Fruit fly (Drosophila melanogaster) whole organism, embryonic: ENCODE measurements around the gene CG15916.

Source experiments
- Abd-B ChIP-seq: fragments of 200-800 bp; sonication (Bioruptor generic); optimal IDR thresholded peaks from 2 replicates; lab custom pipeline; 2018; ENCODE audit warnings: missing biosample characterization, mild to moderate bottlenecking, missing genetic modification characterization, moderate library complexity
- CG10979 ChIP-seq: fragments of 200-800 bp; sonication (Bioruptor generic); optimal IDR thresholded peaks from 2 replicates; lab custom pipeline; 2018; ENCODE audit warnings: missing biosample characterization, mild to moderate bottlenecking, missing genetic modification characterization, moderate library complexity
- CG11456 ChIP-seq: fragments of 200-800 bp; sonication (Bioruptor generic); IDR thresholded peaks from 3 replicates; pipeline ENCODE4 v1.3.6; 2022; ENCODE audit warnings: missing biosample characterization, missing genetic modification characterization
- CG11504 ChIP-seq: fragments of 200-800 bp; sonication (Bioruptor generic); optimal IDR thresholded peaks from 3 replicates; lab custom pipeline; 2019; ENCODE audit warnings: missing biosample characterization, mild to moderate bottlenecking, missing genetic modification characterization, moderate library complexity
- CG12071 ChIP-seq: fragments of 200-800 bp; sonication (Bioruptor generic); optimal IDR thresholded peaks from 3 replicates; lab custom pipeline; 2018; ENCODE audit warnings: missing biosample characterization, mild to moderate bottlenecking, missing genetic modification characterization
- CG12219 ChIP-seq: fragments of 200-800 bp; sonication (Bioruptor generic); optimal IDR thresholded peaks from 3 replicates; lab custom pipeline; 2018; ENCODE audit warnings: missing biosample characterization, mild to moderate bottlenecking, missing genetic modification characterization
- CG13624 ChIP-seq: fragments of 200-800 bp; sonication (Bioruptor generic); optimal IDR thresholded peaks from 2 replicates; lab custom pipeline; 2016; ENCODE audit warnings: missing biosample characterization, missing genetic modification characterization
- CG14014 ChIP-seq: fragments of 200-800 bp; sonication (Bioruptor generic); IDR thresholded peaks from 2 replicates; pipeline ENCODE4 v1.3.6; 2022; ENCODE audit warnings: missing biosample characterization, missing genetic modification characterization
- CG14667 ChIP-seq: fragments of 200-800 bp; sonication (Bioruptor generic); IDR thresholded peaks from 2 replicates; pipeline ENCODE4 v1.3.6; 2022; ENCODE audit warnings: missing biosample characterization, missing genetic modification characterization
- CG1647 ChIP-seq: fragments of 200-800 bp; sonication (Bioruptor generic); optimal IDR thresholded peaks from 3 replicates; lab custom pipeline; 2016; ENCODE audit warnings: missing biosample characterization, missing genetic modification characterization
- CG16779 ChIP-seq: fragments of 200-800 bp; sonication (Bioruptor generic); IDR thresholded peaks from 2 replicates; pipeline ENCODE4 v1.3.6; 2022; ENCODE audit warnings: missing biosample characterization, missing genetic modification characterization
- CG16813 ChIP-seq: fragments of 200-800 bp; sonication (Bioruptor generic); IDR thresholded peaks from 3 replicates; pipeline ENCODE4 v1.3.6; 2022; ENCODE audit warnings: missing biosample characterization, missing genetic modification characterization; ENCODE audit not compliant: partially characterized antibody
- CG17328 ChIP-seq: fragments of 200-800 bp; sonication (Bioruptor generic); IDR thresholded peaks from 2 replicates; pipeline ENCODE4 v1.3.6; 2022; ENCODE audit warnings: missing biosample characterization, missing genetic modification characterization
- CG17829 ChIP-seq: fragments of 200-800 bp; optimal IDR thresholded peaks from 2 replicates; lab custom pipeline; 2019; ENCODE audit warnings: missing biosample characterization, mild to moderate bottlenecking, missing genetic modification characterization, moderate library complexity
- CG18011 ChIP-seq: fragments of 200-800 bp; sonication (Bioruptor generic); optimal IDR thresholded peaks from 2 replicates; lab custom pipeline; 2017; ENCODE audit warnings: missing biosample characterization, missing genetic modification characterization, mild to moderate bottlenecking, moderate library complexity, missing genotype
- CG18262 ChIP-seq: fragments of 200-800 bp; optimal IDR thresholded peaks from 3 replicates; lab custom pipeline; 2019; ENCODE audit warnings: missing biosample characterization, mild to moderate bottlenecking, missing genetic modification characterization, moderate library complexity
- CG1832 ChIP-seq: fragments of 200-800 bp; sonication (Bioruptor generic); optimal IDR thresholded peaks from 2 replicates; lab custom pipeline; 2017; ENCODE audit warnings: missing biosample characterization, mild to moderate bottlenecking, missing genetic modification characterization, inconsistent platforms
- CG18599 ChIP-seq: fragments of 200-800 bp; sonication (Bioruptor generic); optimal IDR thresholded peaks from 3 replicates; lab custom pipeline; 2017; ENCODE audit warnings: missing biosample characterization, missing genetic modification characterization, mild to moderate bottlenecking, moderate library complexity, missing genetic modification reagents
- CG2889 ChIP-seq: fragments of 200-800 bp; sonication (Bioruptor generic); IDR thresholded peaks from 3 replicates; pipeline ENCODE4 v1.3.6; 2022; ENCODE audit warnings: missing biosample characterization, missing genetic modification characterization
- CG32532 ChIP-seq: fragments of 200-800 bp; sonication (Bioruptor generic); IDR thresholded peaks from 2 replicates; pipeline ENCODE4 v1.3.6; 2022; ENCODE audit warnings: missing biosample characterization, missing genetic modification characterization
- CG6683 ChIP-seq: fragments of 200-800 bp; sonication (Bioruptor generic); optimal IDR thresholded peaks from 2 replicates; lab custom pipeline; 2017; ENCODE audit warnings: missing biosample characterization, mild to moderate bottlenecking, missing genetic modification characterization, missing genetic modification reagents
- CG6854 ChIP-seq: fragments of 200-800 bp; sonication (Bioruptor generic); optimal IDR thresholded peaks from 3 replicates; lab custom pipeline; 2017; ENCODE audit warnings: missing biosample characterization, mild to moderate bottlenecking, missing genetic modification characterization
- CG8765 ChIP-seq: fragments of 200-800 bp; sonication (Bioruptor generic); IDR thresholded peaks from 2 replicates; pipeline ENCODE4 v1.3.6; 2022; ENCODE audit warnings: missing biosample characterization, missing genetic modification characterization
- CHES-1-like ChIP-seq: fragments of 200-800 bp; sonication (Bioruptor generic); optimal IDR thresholded peaks from 2 replicates; lab custom pipeline; 2016; ENCODE audit warnings: missing biosample characterization, missing genetic modification characterization
- D19B ChIP-seq: fragments of 200-800 bp; sonication (Bioruptor generic); optimal IDR thresholded peaks from 2 replicates; lab custom pipeline; 2017; ENCODE audit warnings: missing biosample characterization, mild to moderate bottlenecking, missing genetic modification characterization
- Dip3 ChIP-seq: fragments of 200-800 bp; sonication (Bioruptor generic); optimal IDR thresholded peaks from 3 replicates; lab custom pipeline; 2016; ENCODE audit warnings: missing biosample characterization, missing genetic modification characterization
- E2f2 ChIP-seq: fragments of 200-800 bp; sonication (Bioruptor generic); IDR thresholded peaks from 2 replicates; pipeline ENCODE4 v1.3.6; 2022; ENCODE audit warnings: missing biosample characterization, missing genetic modification characterization
- GATAe ChIP-seq: fragments of 200-800 bp; sonication (Bioruptor generic); conservative IDR thresholded peaks from 2 replicates; pipeline ENCODE4 v1.3.6; 2022; ENCODE audit warnings: missing biosample characterization, missing genetic modification characterization
- HLH3B ChIP-seq: fragments of 200-800 bp; sonication (Bioruptor generic); IDR thresholded peaks from 2 replicates; pipeline ENCODE4 v1.3.6; 2022; ENCODE audit warnings: missing biosample characterization, missing genetic modification characterization
- Hr3 ChIP-seq: fragments of 200-800 bp; sonication (Bioruptor generic); optimal IDR thresholded peaks from 3 replicates; lab custom pipeline; 2016; ENCODE audit warnings: missing biosample characterization, missing genetic modification characterization
- Max ChIP-seq: fragments of 200-800 bp; sonication (Bioruptor generic); optimal IDR thresholded peaks from 2 replicates; lab custom pipeline; 2016; ENCODE audit warnings: missing biosample characterization, mild to moderate bottlenecking, missing genetic modification characterization
- Meics ChIP-seq: fragments of 200-800 bp; sonication (Bioruptor generic); optimal IDR thresholded peaks from 2 replicates; lab custom pipeline; 2017; ENCODE audit warnings: missing biosample characterization, mild to moderate bottlenecking, missing genetic modification characterization
- Oaz ChIP-seq: fragments of 200-800 bp; sonication (Bioruptor generic); IDR thresholded peaks from 2 replicates; pipeline ENCODE4 v1.3.6; 2022; ENCODE audit warnings: missing biosample characterization, missing genetic modification characterization
- Rx ChIP-seq: fragments of 200-800 bp; sonication (Bioruptor generic); IDR thresholded peaks from 2 replicates; pipeline ENCODE4 v1.3.6; 2022; ENCODE audit warnings: missing biosample characterization, missing genetic modification characterization
- Stat92E ChIP-seq, 3 experiments: fragments of >200 bp in 2 of 3; fragments of 200-800 bp in 1 of 3; sonication (Bioruptor generic) in 1 of 3; optimal IDR thresholded peaks; 2 replicates each; lab custom pipeline; 2017 to 2019; ENCODE audit warnings: missing biosample characterization in 3 of 3, missing genetic modification characterization in 3 of 3, mild to moderate bottlenecking in 1 of 3, moderate library complexity in 1 of 3
- Usf ChIP-seq: fragments of 200-800 bp; sonication (Bioruptor generic); optimal IDR thresholded peaks from 2 replicates; lab custom pipeline; 2017; ENCODE audit warnings: missing genotype, missing biosample characterization, missing genetic modification characterization
- ash1 ChIP-seq: fragments of 200-800 bp; sonication (Bioruptor generic); optimal IDR thresholded peaks from 2 replicates; lab custom pipeline; 2018; ENCODE audit warnings: missing biosample characterization, mild to moderate bottlenecking, missing genetic modification characterization
- bcd ChIP-seq: fragments of 200-800 bp; sonication (Bioruptor generic); optimal IDR thresholded peaks from 2 replicates; lab custom pipeline; 2017; ENCODE audit warnings: missing biosample characterization, mild to moderate bottlenecking, missing genetic modification characterization
- cad ChIP-seq: fragments of >200 bp; optimal IDR thresholded peaks from 2 replicates; lab custom pipeline; 2017; ENCODE audit warnings: missing biosample characterization, missing genetic modification characterization
- crc ChIP-seq: fragments of 200-800 bp; sonication (Bioruptor generic); optimal IDR thresholded peaks from 2 replicates; lab custom pipeline; 2016; ENCODE audit warnings: missing biosample characterization, missing genetic modification characterization
- dan ChIP-seq: fragments of 200-800 bp; sonication (Bioruptor generic); IDR thresholded peaks from 2 replicates; pipeline ENCODE4 v1.3.6; 2022; ENCODE audit warnings: missing biosample characterization, missing genetic modification characterization
- danr ChIP-seq: fragments of 200-800 bp; sonication (Bioruptor generic); IDR thresholded peaks from 2 replicates; pipeline ENCODE4 v1.3.6; 2022; ENCODE audit warnings: missing biosample characterization, missing genetic modification characterization
- dysf ChIP-seq: fragments of 200-800 bp; sonication (Bioruptor generic); IDR thresholded peaks from 3 replicates; pipeline ENCODE4 v1.3.6; 2022; ENCODE audit warnings: missing biosample characterization, missing genetic modification characterization
- en ChIP-seq: fragments of 200-800 bp; sonication (Bioruptor generic); optimal IDR thresholded peaks from 2 replicates; lab custom pipeline; 2016; ENCODE audit warnings: missing biosample characterization, missing genetic modification characterization
- fd64A ChIP-seq: fragments of 200-800 bp; sonication (Bioruptor generic); optimal IDR thresholded peaks from 3 replicates; lab custom pipeline; 2018; ENCODE audit warnings: missing biosample characterization, mild to moderate bottlenecking, missing genetic modification characterization
- ftz-f1 ChIP-seq: fragments of 200-800 bp; sonication (Bioruptor generic); optimal IDR thresholded peaks from 2 replicates; lab custom pipeline; 2016; ENCODE audit warnings: missing biosample characterization, missing genetic modification characterization
- hkb ChIP-seq, 2 experiments: fragments of 200-800 bp in 1 of 2; fragments of >200 bp in 1 of 2; sonication (Bioruptor generic) in 1 of 2; IDR thresholded peaks in 1 of 2; optimal IDR thresholded peaks in 1 of 2; 2 replicates each; pipeline versions ENCODE4 v1.3.6 to Lab custom; 2017 to 2022; ENCODE audit warnings: missing biosample characterization in 1 of 2, missing genetic modification characterization in 1 of 2
- pnt ChIP-seq: fragments of 200-800 bp; sonication (Bioruptor generic); optimal IDR thresholded peaks from 3 replicates; lab custom pipeline; 2016; ENCODE audit warnings: missing biosample characterization, missing genetic modification characterization
- pros ChIP-seq: fragments of 200-800 bp; sonication (Bioruptor generic); optimal IDR thresholded peaks from 3 replicates; lab custom pipeline; 2019; ENCODE audit warnings: missing biosample characterization, mild to moderate bottlenecking, missing genetic modification characterization, moderate library complexity
- pum ChIP-seq: fragments of 200-800 bp; sonication (Bioruptor generic); optimal IDR thresholded peaks from 2 replicates; lab custom pipeline; 2016; ENCODE audit warnings: missing biosample characterization, missing genetic modification characterization
- wdn ChIP-seq: fragments of 200-800 bp; sonication (Bioruptor generic); IDR thresholded peaks from 2 replicates; pipeline ENCODE4 v1.3.6; 2022; ENCODE audit warnings: missing biosample characterization, missing genetic modification characterization

Gene CG15916

dm6 chrX:15867863-15868262 lies 22.5 kb upstream of the CG15916 start, which contains the start of gene Gapdh2 (continued):
- peak; percentile 97 for TF ChIP-seq D19B (GFP tag; lab: Kevin White, UChicago)
- TF ChIP-seq Hr3 (GFP tag; lab: Kevin White, UChicago), result peak; percentile 96
- no peak for TF ChIP-seq CG16813 (GFP tag; lab: Robert Waterston, UW)
- peak; percentile 93 for TF ChIP-seq pum (GFP tag; lab: Kevin White, UChicago)
- no peak for TF ChIP-seq cad (GFP tag; lab: Kevin White, UChicago)
- TF ChIP-seq CG18599 (GFP tag; lab: Kevin White, UChicago), result peak; percentile 100
- TF ChIP-seq CG18262 (tag; lab: Kevin White, UChicago), result peak; percentile 99
- peak; percentile 92 for TF ChIP-seq E2f2 (GFP tag; lab: Robert Waterston, UW)
- peak; percentile 86 for TF ChIP-seq ftz-f1
- peak; percentile 97 for TF ChIP-seq CG14667
- no peak for TF ChIP-seq hkb (optimal IDR thresholded peaks at IDR 0.05; lab: Kevin White, UChicago)
- peak; percentile 100 for TF ChIP-seq hkb (GFP tag; IDR thresholded peaks at IDR 0.05; lab: Robert Waterston, UW)
- TF ChIP-seq CG6683 (GFP tag; lab: Kevin White, UChicago), result peak; percentile 99
- TF ChIP-seq GATAe (GFP tag; lab: Robert Waterston, UW), result peak; percentile 95
- TF ChIP-seq CG13624 (GFP tag; lab: Kevin White, UChicago), result peak; percentile 99
- peak; percentile 97 for TF ChIP-seq CG1647 (GFP tag; lab: Kevin White, UChicago)
- TF ChIP-seq Usf (GFP tag; lab: Kevin White, UChicago), result peak; percentile 85
- TF ChIP-seq CG8765 (GFP tag; lab: Robert Waterston, UW), result peak; percentile 94; the same call in 1 of the 2 replicates
- peak; percentile 99 for TF ChIP-seq dysf (GFP tag; lab: Robert Waterston, UW)
- peak; percentile 98 for TF ChIP-seq crc (GFP tag; lab: Kevin White, UChicago)
- peak; percentile 99 for TF ChIP-seq CG16779 (GFP tag; lab: Robert Waterston, UW)
- TF ChIP-seq dan (GFP tag; lab: Robert Waterston, UW), result no peak
- peak; percentile 96 for TF ChIP-seq pros (GFP tag; lab: Kevin White, UChicago)
- peak; percentile 98; the same call in 2 of the 3 replicates for TF ChIP-seq CG11456 (GFP tag; lab: Robert Waterston, UW)
- TF ChIP-seq CG12219, result peak; percentile 100
- peak; percentile 100 for TF ChIP-seq CG12071
- TF ChIP-seq Max (GFP tag; lab: Kevin White, UChicago), result peak; percentile 99
- peak; percentile 99 for TF ChIP-seq Abd-B (GFP tag; lab: Kevin White, UChicago)
- peak in 1 of 3 experiments; percentile 92 for TF ChIP-seq Stat92E (GFP tag; optimal IDR thresholded peaks at IDR 0.05; lab: Kevin White, UChicago)
- peak; percentile 99 for TF ChIP-seq HLH3B (GFP tag; lab: Robert Waterston, UW)
- peak; percentile 99 for TF ChIP-seq wdn
- peak; percentile 98 for TF ChIP-seq ash1 (GFP tag; lab: Kevin White, UChicago)
- TF ChIP-seq CG17328 (GFP tag; lab: Robert Waterston, UW), result peak; percentile 99
- peak; percentile 100 for TF ChIP-seq CG32532 (GFP tag; lab: Robert Waterston, UW)
- peak; percentile 99 for TF ChIP-seq CG11504
- peak; percentile 98 for TF ChIP-seq Dip3 (GFP tag; lab: Kevin White, UChicago)
- peak; percentile 100 for TF ChIP-seq CG14014
- peak; percentile 99 for TF ChIP-seq bcd (GFP tag; lab: Kevin White, UChicago)
- no peak for TF ChIP-seq CG1832
- TF ChIP-seq CG18011 (GFP tag; lab: Kevin White, UChicago), result peak; percentile 93
- TF ChIP-seq en (GFP tag; lab: Kevin White, UChicago), result peak; percentile 96
- TF ChIP-seq CHES-1-like, result peak; percentile 97
- TF ChIP-seq fd64A (GFP tag; lab: Kevin White, UChicago), result peak; percentile 98
- peak; percentile 100 for TF ChIP-seq CG6854 (GFP tag; lab: Kevin White, UChicago)
- peak; percentile 97 for TF ChIP-seq Rx (GFP tag; lab: Robert Waterston, UW)
- peak; percentile 100 for TF ChIP-seq Meics (GFP tag; lab: Kevin White, UChicago)
- TF ChIP-seq danr (GFP tag; lab: Robert Waterston, UW), result peak; percentile 98; the same call in 1 of the 2 replicates
- TF ChIP-seq CG17829 (tag; lab: Kevin White, UChicago), result peak; percentile 99
- peak; percentile 98 for TF ChIP-seq CG10979 (tag; lab: Kevin White, UChicago)
- peak; percentile 88 for TF ChIP-seq pnt
- TF ChIP-seq Oaz (GFP tag; lab: Robert Waterston, UW), result peak; percentile 99
- TF ChIP-seq CG2889 (GFP tag; lab: Robert Waterston, UW), result peak; percentile 98
